Fruit fly (Drosophila melanogaster): ENCODE results near the gene CG42557.
A peak's percentile ranks its signal among the peaks of the same experiment; 100 is the strongest.

CG42557 gene

dm6 chr3R:29983073-29983544, 50.0 kb downstream of the CG42557 start, which contains the start of gene CG7896 (continued):
- TF ChIP-seq dimm (GFP tag; IDR thresholded peaks at IDR 0.05) = 0 out of 2 replicates have a peak, but pooled peaks have one; percentile 25
- TF ChIP-seq CG30403 (GFP tag; optimal IDR thresholded peaks at IDR 0.05) = peak; percentile 77
- TF ChIP-seq caup (GFP tag; optimal IDR thresholded peaks at IDR 0.05; ENCODE audit: severe bottlenecking) = peak; percentile 67
- TF ChIP-seq zfh1 (GFP tag; IDR thresholded peaks at IDR 0.05) = peak; percentile 81
- peak; percentile 53 for TF ChIP-seq Ets65A (GFP tag)
- no peak for TF ChIP-seq zen (tag; optimal IDR thresholded peaks at IDR 0.05)
- TF ChIP-seq fd64A (GFP tag; optimal IDR thresholded peaks at IDR 0.05) = no peak
- peak; percentile 66 for TF ChIP-seq CG17385 (GFP tag; optimal IDR thresholded peaks at IDR 0.05)
- peak; percentile 22 for TF ChIP-seq Fer2 (tag; optimal IDR thresholded peaks at IDR 0.05)
- peak; percentile 66; the same call in 1 of the 2 replicates for TF ChIP-seq CG14667 (GFP tag; IDR thresholded peaks at IDR 0.05)
- TF ChIP-seq CG9817 (tag; optimal IDR thresholded peaks at IDR 0.05) = peak; percentile 50
- peak; percentile 79 for TF ChIP-seq gem (tag; optimal IDR thresholded peaks at IDR 0.05)
- TF ChIP-seq bab2 (GFP tag; optimal IDR thresholded peaks at IDR 0.05) = peak; percentile 20
- TF ChIP-seq p53 (GFP tag; optimal IDR thresholded peaks at IDR 0.05) = no peak
- peak; percentile 21 for TF ChIP-seq Nf-YB (GFP tag; optimal IDR thresholded peaks at IDR 0.05)
- TF ChIP-seq CG6765 (GFP tag; optimal IDR thresholded peaks at IDR 0.05) = peak; percentile 31
- peak; percentile 37 for TF ChIP-seq Max (GFP tag; optimal IDR thresholded peaks at IDR 0.05)
- TF ChIP-seq CG4854 (GFP tag; optimal IDR thresholded peaks at IDR 0.05) = no peak
- TF ChIP-seq ken (GFP tag; IDR thresholded peaks at IDR 0.05) = peak; percentile 82
- TF ChIP-seq Hmr (GFP tag; optimal IDR thresholded peaks at IDR 0.05) = peak; percentile 67
- peak; percentile 48 for TF ChIP-seq CG17359 (tag; optimal IDR thresholded peaks at IDR 0.05)
- TF ChIP-seq bbx (GFP tag; IDR thresholded peaks at IDR 0.05; ENCODE audit: partially characterized antibody) = 0 out of 2 replicates have a peak, but pooled peaks have one; percentile 30
- TF ChIP-seq danr (GFP tag; IDR thresholded peaks at IDR 0.05) = peak; percentile 73
- peak; percentile 87 for TF ChIP-seq lbe (GFP tag; optimal IDR thresholded peaks at IDR 0.05)
- TF ChIP-seq PHDP (tag; optimal IDR thresholded peaks at IDR 0.05) = peak; percentile 56
- TF ChIP-seq CG42726 (GFP tag; IDR thresholded peaks at IDR 0.05; ENCODE audit: partially characterized antibody) = no peak
- peak; percentile 65 for TF ChIP-seq Hr3 (GFP tag; optimal IDR thresholded peaks at IDR 0.05)
- TF ChIP-seq sr (GFP tag; IDR thresholded peaks at IDR 0.05) = peak; percentile 25; the same call in 1 of the 3 replicates
- TF ChIP-seq CG4424 (GFP tag; optimal IDR thresholded peaks at IDR 0.05) = peak; percentile 69
- peak; percentile 13 for TF ChIP-seq CG1233 (GFP tag; optimal IDR thresholded peaks at IDR 0.05)
- TF ChIP-seq jing (GFP tag; optimal IDR thresholded peaks at IDR 0.05) = peak; percentile 8
- TF ChIP-seq CG12769 (tag; optimal IDR thresholded peaks at IDR 0.05) = peak; percentile 67
- peak; percentile 86 for TF ChIP-seq CG17361 (GFP tag; IDR thresholded peaks at IDR 0.05)
- no peak for TF ChIP-seq Tbp (GFP tag; optimal IDR thresholded peaks at IDR 0.05)
- peak; percentile 10 for TF ChIP-seq Bteb2 (GFP tag; optimal IDR thresholded peaks at IDR 0.05)
- peak; percentile 25 for TF ChIP-seq Six4 (GFP tag; optimal IDR thresholded peaks at IDR 0.05)
- TF ChIP-seq CG12071 (GFP tag; optimal IDR thresholded peaks at IDR 0.05) = peak; percentile 27
- peak; percentile 69; the same call in 1 of the 3 replicates for TF ChIP-seq gce (GFP tag; IDR thresholded peaks at IDR 0.05)
- TF ChIP-seq scrt (GFP tag; optimal IDR thresholded peaks at IDR 0.05) = peak; percentile 61
- no peak for TF ChIP-seq tup (GFP tag; optimal IDR thresholded peaks at IDR 0.05)
- TF ChIP-seq Hr78 (GFP tag; optimal IDR thresholded peaks at IDR 0.05) = peak in 1 of 2 experiments; percentile 62
- TF ChIP-seq CG17829 (tag; optimal IDR thresholded peaks at IDR 0.05) = peak; percentile 86
- no peak for TF ChIP-seq Sry-δ (GFP tag; optimal IDR thresholded peaks at IDR 0.05)
- TF ChIP-seq fd96Cb (tag; optimal IDR thresholded peaks at IDR 0.05) = peak; percentile 59
- TF ChIP-seq crp (GFP tag; optimal IDR thresholded peaks at IDR 0.05) = peak in 1 of 2 experiments; percentile 11
- peak; percentile 72 for TF ChIP-seq CG31224 (GFP tag; IDR thresholded peaks at IDR 0.05)
- peak; percentile 24 for TF ChIP-seq Dek (tag; optimal IDR thresholded peaks at IDR 0.05)
- TF ChIP-seq MBD-R2 (GFP tag; IDR thresholded peaks at IDR 0.05) = peak; percentile 51; the same call in 1 of the 2 replicates
- TF ChIP-seq Fer3 (tag; optimal IDR thresholded peaks at IDR 0.05) = peak; percentile 56
